Fruit fly (Drosophila melanogaster) whole organism, wandering third instar larva: ENCODE measurements around the gene Pka-C1.

Source experiments
- OdsH ChIP-seq: fragments of 200-800 bp; sonication (Bioruptor generic); optimal IDR thresholded peaks from 2 replicates; lab custom pipeline; 2016; ENCODE audit warnings: missing biosample characterization, mild to moderate bottlenecking, missing genetic modification characterization
- h ChIP-seq: fragments of 200-800 bp; sonication (Bioruptor generic); optimal IDR thresholded peaks from 3 replicates; lab custom pipeline; 2016; ENCODE audit warnings: missing biosample characterization, mild to moderate bottlenecking, missing genetic modification characterization
- pan ChIP-seq: fragments of >200 bp; optimal IDR thresholded peaks from 2 replicates; lab custom pipeline; 2017
- sage ChIP-seq: fragments of 200-800 bp; sonication (Bioruptor generic); optimal IDR thresholded peaks from 2 replicates; lab custom pipeline; 2016; ENCODE audit warnings: missing biosample characterization, mild to moderate bottlenecking, missing genetic modification characterization

- TF ChIP-seq pan (lab: Kevin White, UChicago), result no peak
- peak; percentile 45 for TF ChIP-seq sage (GFP tag; lab: Kevin White, UChicago)
- peak; percentile 66 for TF ChIP-seq OdsH (GFP tag; lab: Kevin White, UChicago)
- peak; percentile 58 for TF ChIP-seq h (GFP tag; lab: Kevin White, UChicago)
Observed at dm6 chr2L:9700454-9700853, 1.4 kb upstream of the Pka-C1 start, which contains the start of gene pelo.
